Worm (Caenorhabditis elegans) whole organism, young adult: ENCODE results near the gene gmap-1.
A peak's percentile ranks its signal among the peaks of the same experiment; 100 is the strongest.

Experiments
- B0019.2 ChIP-seq: fragments of 200-800 bp; sonication (Bioruptor generic); conservative IDR thresholded peaks from 2 replicates; pipeline ENCODE4 v1.3.6; 2022; ENCODE audit warnings: missing genetic modification reagents, missing genetic modification characterization, missing compliant biosample characterization
- B0035.1 ChIP-seq: sonication (generic microtip); optimal IDR thresholded peaks from 2 replicates; lab custom pipeline; 2016; ENCODE audit warnings: missing genetic modification characterization, mild to moderate bottlenecking, missing compliant biosample characterization, missing genotype, missing genetic modification reagents
- F10E7.11 ChIP-seq: sonication (generic microtip); optimal IDR thresholded peaks from 2 replicates; lab custom pipeline; 2017; ENCODE audit warnings: mild to moderate bottlenecking, missing genetic modification characterization, moderate library complexity, missing compliant biosample characterization
- F33H1.4 ChIP-seq: fragments of 200-800 bp; sonication (Bioruptor generic); IDR thresholded peaks from 2 replicates; pipeline ENCODE4 v1.3.6; 2022; ENCODE audit warnings: missing genetic modification reagents, missing genetic modification characterization, missing compliant biosample characterization
- K12H6.12 ChIP-seq: fragments of 200-800 bp; sonication (Bioruptor generic); optimal IDR thresholded peaks from 2 replicates; lab custom pipeline; 2018; ENCODE audit warnings: mild to moderate bottlenecking, missing genetic modification characterization, missing compliant biosample characterization
- Y53F4B.3 ChIP-seq: fragments of 200-800 bp; sonication (Bioruptor generic); IDR thresholded peaks from 2 replicates; pipeline ENCODE4 v1.3.6; 2022; ENCODE audit warnings: missing genetic modification reagents, missing genetic modification characterization, missing compliant biosample characterization
- Y53G8AR.9 ChIP-seq: fragments of 200-800 bp; sonication (Bioruptor generic); conservative IDR thresholded peaks from 2 replicates; pipeline ENCODE4 v1.3.6; 2022; ENCODE audit warnings: missing genetic modification reagents, missing genetic modification characterization, missing compliant biosample characterization
- Y56A3A.18 ChIP-seq: fragments of 200-800 bp; sonication (Bioruptor generic); IDR thresholded peaks from 2 replicates; pipeline ENCODE4 v1.3.6; 2022; ENCODE audit warnings: missing genetic modification reagents, missing genetic modification characterization, missing compliant biosample characterization
- ama-1 ChIP-seq, 3 experiments: fragments of 150-350 bp in 1 of 3; sonication (generic microtip) in 2 of 3; optimal IDR thresholded peaks; 2 replicates each; lab custom pipeline; 2014 to 2018; ENCODE audit warnings: missing biosample characterization in 2 of 3, missing genetic modification characterization in 2 of 3, missing genetic modification reagents in 2 of 3
- aptf-3 ChIP-seq: fragments of 200-800 bp; sonication (Bioruptor generic); IDR thresholded peaks from 2 replicates; pipeline ENCODE4 v1.3.6; 2022; ENCODE audit warnings: missing genetic modification characterization, missing compliant biosample characterization
- athp-1 ChIP-seq: sonication (generic microtip); optimal IDR thresholded peaks from 2 replicates; lab custom pipeline; 2017; ENCODE audit warnings: mild to moderate bottlenecking, missing genetic modification characterization, missing compliant biosample characterization
- attf-3 ChIP-seq: fragments of 200-800 bp; sonication (Bioruptor generic); conservative IDR thresholded peaks from 2 replicates; pipeline ENCODE4 v1.3.6; 2022; ENCODE audit warnings: missing genetic modification reagents, missing genetic modification characterization, missing compliant biosample characterization
- bed-2 ChIP-seq: fragments of 200-800 bp; sonication (Bioruptor generic); IDR thresholded peaks from 2 replicates; pipeline ENCODE4 v1.3.6; 2022; ENCODE audit warnings: missing genetic modification reagents, missing genetic modification characterization, missing compliant biosample characterization
- cebp-2 ChIP-seq: fragments of 200-800 bp; sonication (Bioruptor generic); IDR thresholded peaks from 2 replicates; pipeline ENCODE4 v1.3.6; 2022; ENCODE audit warnings: missing genetic modification characterization, missing compliant biosample characterization
- ceh-100 ChIP-seq: fragments of 200-800 bp; sonication (Bioruptor generic); IDR thresholded peaks from 2 replicates; pipeline ENCODE4 v1.3.6; 2022; ENCODE audit warnings: missing genetic modification reagents, missing genetic modification characterization, missing compliant biosample characterization
- ceh-27 ChIP-seq: fragments of 200-800 bp; sonication (Bioruptor generic); optimal IDR thresholded peaks from 2 replicates; lab custom pipeline; 2018; ENCODE audit warnings: mild to moderate bottlenecking, missing genetic modification characterization, moderate library complexity, missing compliant biosample characterization
- die-1 ChIP-seq: sonication (generic microtip); optimal IDR thresholded peaks from 2 replicates; lab custom pipeline; 2016; ENCODE audit warnings: missing genotype, mild to moderate bottlenecking, missing genetic modification characterization, missing compliant biosample characterization
- gei-17 ChIP-seq: fragments of 200-800 bp; sonication (Bioruptor generic); optimal IDR thresholded peaks from 2 replicates; lab custom pipeline; 2018; ENCODE audit warnings: mild to moderate bottlenecking, missing genetic modification characterization, missing compliant biosample characterization
- hlh-12 ChIP-seq: sonication (generic microtip); optimal IDR thresholded peaks from 2 replicates; lab custom pipeline; 2016; ENCODE audit warnings: missing genetic modification characterization, missing compliant biosample characterization
- hlh-26 ChIP-seq: fragments of 200-800 bp; sonication (Bioruptor generic); conservative IDR thresholded peaks from 2 replicates; pipeline ENCODE4 v1.3.6; 2022; ENCODE audit warnings: missing genetic modification reagents, missing genetic modification characterization, missing compliant biosample characterization
- hmg-1.2 ChIP-seq: fragments of 200-800 bp; sonication (Bioruptor generic); IDR thresholded peaks from 2 replicates; pipeline ENCODE4 v1.3.6; 2022; ENCODE audit warnings: missing genetic modification reagents, missing genetic modification characterization, missing compliant biosample characterization
- hsf-1 ChIP-seq: fragments of 200-800 bp; sonication (Bioruptor generic); IDR thresholded peaks from 2 replicates; pipeline ENCODE4 v1.3.6; 2022; ENCODE audit warnings: missing genetic modification reagents, missing genetic modification characterization, missing compliant biosample characterization
- lag-1 ChIP-seq: fragments of 200-800 bp; sonication (Bioruptor generic); IDR thresholded peaks from 2 replicates; pipeline ENCODE4 v1.3.6; 2022; ENCODE audit warnings: missing genetic modification reagents, missing genetic modification characterization, missing compliant biosample characterization
- let-607 ChIP-seq, 2 experiments: fragments of 200-800 bp in 1 of 2; sonication (Bioruptor generic) in 1 of 2; sonication (generic microtip) in 1 of 2; optimal IDR thresholded peaks; 2 replicates each; lab custom pipeline; 2016 to 2018; ENCODE audit warnings: mild to moderate bottlenecking in 2 of 2, missing compliant biosample characterization in 2 of 2, missing genetic modification characterization in 2 of 2, moderate library complexity in 2 of 2, missing genotype in 1 of 2
- lin-35 ChIP-seq, 3 experiments: fragments of 150-350 bp in 2 of 3; sonication (generic microtip) in 1 of 3; optimal IDR thresholded peaks; 2 replicates each; lab custom pipeline; 2014 to 2018; ENCODE audit warnings: missing biosample characterization in 3 of 3, missing genetic modification characterization in 3 of 3, missing genetic modification reagents in 3 of 3
- lir-1 ChIP-seq: fragments of 200-800 bp; sonication (Bioruptor generic); conservative IDR thresholded peaks from 2 replicates; pipeline ENCODE4 v1.3.6; 2022; ENCODE audit warnings: missing genetic modification reagents, missing genetic modification characterization, missing compliant biosample characterization
- lsy-27 ChIP-seq: sonication (generic microtip); optimal IDR thresholded peaks from 2 replicates; lab custom pipeline; 2017; ENCODE audit warnings: missing genetic modification characterization, mild to moderate bottlenecking, missing compliant biosample characterization, antibody characterized with exemption, missing genotype, borderline replicate concordance; ENCODE audit not compliant: insufficient read depth
- madf-6 ChIP-seq: fragments of 200-800 bp; sonication (Bioruptor generic); IDR thresholded peaks from 2 replicates; pipeline ENCODE4 v1.3.6; 2022; ENCODE audit warnings: missing genetic modification reagents, missing genetic modification characterization, missing compliant biosample characterization
- madf-8 ChIP-seq: fragments of 200-800 bp; sonication (Bioruptor generic); conservative IDR thresholded peaks from 2 replicates; pipeline ENCODE4 v1.3.6; 2022; ENCODE audit warnings: missing genetic modification reagents, missing genetic modification characterization, missing compliant biosample characterization
- mxl-1 ChIP-seq: sonication (generic microtip); optimal IDR thresholded peaks from 2 replicates; lab custom pipeline; 2016; ENCODE audit warnings: missing genetic modification characterization, missing compliant biosample characterization
- nfyb-1 ChIP-seq: fragments of 200-800 bp; sonication (Bioruptor generic); IDR thresholded peaks from 2 replicates; pipeline ENCODE4 v1.3.6; 2022; ENCODE audit warnings: missing genetic modification reagents, missing genetic modification characterization, missing compliant biosample characterization
- nhr-179 ChIP-seq: sonication (generic microtip); optimal IDR thresholded peaks from 2 replicates; lab custom pipeline; 2016; ENCODE audit warnings: mild to moderate bottlenecking, missing genetic modification characterization, missing compliant biosample characterization
- nhr-90 ChIP-seq: sonication (generic microtip); optimal IDR thresholded peaks from 2 replicates; lab custom pipeline; 2016; ENCODE audit warnings: missing genotype, mild to moderate bottlenecking, missing genetic modification characterization, missing compliant biosample characterization
- pha-4 ChIP-seq: fragments of 150-350 bp; sonication (generic microtip); optimal IDR thresholded peaks from 2 replicates; lab custom pipeline; 2014; ENCODE audit warnings: missing biosample characterization, missing genetic modification reagents, missing genetic modification characterization
- rcor-1 ChIP-seq: fragments of 200-800 bp; sonication (Bioruptor generic); IDR thresholded peaks from 2 replicates; pipeline ENCODE4 v1.3.6; 2022; ENCODE audit warnings: missing genetic modification reagents, missing genetic modification characterization, missing compliant biosample characterization
- sea-2 ChIP-seq: fragments of 200-800 bp; sonication (Bioruptor generic); IDR thresholded peaks from 2 replicates; pipeline ENCODE4 v1.3.6; 2022; ENCODE audit warnings: missing genetic modification characterization, missing compliant biosample characterization
- snpc-1.3 ChIP-seq: sonication (generic microtip); optimal IDR thresholded peaks from 2 replicates; lab custom pipeline; 2017; ENCODE audit warnings: missing genetic modification characterization, mild to moderate bottlenecking, missing compliant biosample characterization, antibody characterized with exemption, moderate library complexity, missing genotype, missing genetic modification reagents; ENCODE audit not compliant: insufficient read depth
- somi-1 ChIP-seq: fragments of 200-800 bp; sonication (Bioruptor generic); optimal IDR thresholded peaks from 2 replicates; lab custom pipeline; 2018; ENCODE audit warnings: mild to moderate bottlenecking, missing genetic modification characterization, missing compliant biosample characterization
- sptf-2 ChIP-seq: fragments of 200-800 bp; sonication (Bioruptor generic); optimal IDR thresholded peaks from 2 replicates; lab custom pipeline; 2018; ENCODE audit warnings: mild to moderate bottlenecking, missing genetic modification characterization, missing compliant biosample characterization
- unc-130 ChIP-seq: sonication (generic microtip); optimal IDR thresholded peaks from 2 replicates; lab custom pipeline; 2016; ENCODE audit warnings: missing genetic modification reagents, missing genetic modification characterization, missing compliant biosample characterization
- unc-62 ChIP-seq: fragments of 150-350 bp; optimal IDR thresholded peaks from 2 replicates; lab custom pipeline; 2014; ENCODE audit warnings: missing biosample characterization, missing genetic modification reagents, missing genetic modification characterization
- xnd-1 ChIP-seq: sonication (generic microtip); optimal IDR thresholded peaks from 2 replicates; lab custom pipeline; 2016; ENCODE audit warnings: missing genotype, missing genetic modification reagents, missing genetic modification characterization, missing compliant biosample characterization
- zfh-2 ChIP-seq: fragments of 200-800 bp; sonication (Bioruptor generic); conservative IDR thresholded peaks from 2 replicates; pipeline ENCODE4 v1.3.6; 2022; ENCODE audit warnings: missing genetic modification reagents, missing genetic modification characterization, missing compliant biosample characterization
- zim-3 ChIP-seq: sonication (generic microtip); optimal IDR thresholded peaks from 2 replicates; lab custom pipeline; 2017; ENCODE audit warnings: mild to moderate bottlenecking, missing genetic modification characterization, moderate library complexity, missing compliant biosample characterization
- ztf-18 ChIP-seq: sonication (generic microtip); optimal IDR thresholded peaks from 2 replicates; lab custom pipeline; 2016; ENCODE audit warnings: missing genotype, mild to moderate bottlenecking, missing genetic modification characterization, missing compliant biosample characterization
- ztf-25 ChIP-seq: fragments of 200-800 bp; sonication (Bioruptor generic); IDR thresholded peaks from 2 replicates; pipeline ENCODE4 v1.3.6; 2022; ENCODE audit warnings: missing genetic modification reagents, missing genetic modification characterization, missing compliant biosample characterization
- ztf-3 ChIP-seq: fragments of 200-800 bp; sonication (Bioruptor generic); optimal IDR thresholded peaks from 2 replicates; lab custom pipeline; 2018; ENCODE audit warnings: mild to moderate bottlenecking, missing genetic modification characterization, missing compliant biosample characterization

gmap-1 gene

ce11 chrX:12943166-12943565, 8.4 kb upstream of the gmap-1 start, which contains the start of gene gmap-2:
Gene gmap-2 (minus strand): TSS chrX:12943266.
- no peak for TF ChIP-seq mxl-1
- no peak for TF ChIP-seq xnd-1 (tag; lab: Kevin White, UChicago)
- TF ChIP-seq ztf-3 (GFP tag; lab: Kevin White, UChicago) = no peak
- no peak for TF ChIP-seq bed-2 (GFP tag; lab: Robert Waterston, UW)
- no peak for TF ChIP-seq nhr-179
- no peak for TF ChIP-seq zim-3 (tag; lab: Kevin White, UChicago)
- no peak for TF ChIP-seq madf-6 (GFP tag; lab: Robert Waterston, UW)
- no peak for TF ChIP-seq gei-17
- no peak for TF ChIP-seq lsy-27 (tag; lab: Kevin White, UChicago)
- no peak for TF ChIP-seq Y53G8AR.9 (GFP tag; lab: Robert Waterston, UW)
- TF ChIP-seq sptf-2 (GFP tag; lab: Kevin White, UChicago) = no peak
- TF ChIP-seq aptf-3 (GFP tag; lab: Robert Waterston, UW) = no peak
- no peak for TF ChIP-seq Y56A3A.18 (GFP tag; lab: Robert Waterston, UW)
- no peak for TF ChIP-seq nhr-90 (tag; lab: Kevin White, UChicago)
- TF ChIP-seq lin-35 (GFP tag; optimal IDR thresholded peaks at IDR 0.05; lab: Kevin White, UChicago) = no peak
- no peak for TF ChIP-seq cebp-2 (GFP tag; lab: Robert Waterston, UW)
- no peak for TF ChIP-seq K12H6.12 (tag; lab: Kevin White, UChicago)
- TF ChIP-seq hlh-26 = no peak
- TF ChIP-seq somi-1 (GFP tag; lab: Kevin White, UChicago) = no peak
- no peak for TF ChIP-seq B0019.2

ce11 chrX:12942296-12942695, 7.5 kb upstream of the gmap-1 start:
- TF ChIP-seq nfyb-1 (GFP tag; lab: Robert Waterston, UW) (no peak), rcor-1 (GFP tag; lab: Robert Waterston, UW) (no peak), unc-130 (no peak), lag-1 (GFP tag; lab: Robert Waterston, UW) (no peak), Y56A3A.18 (GFP tag; lab: Robert Waterston, UW) (no peak), ztf-18 (tag; lab: Kevin White, UChicago) (no peak), hsf-1 (GFP tag; lab: Robert Waterston, UW) (no peak), ama-1 (optimal IDR thresholded peaks at IDR 0.05; lab: Kevin White, UChicago) (no peak), ama-1 (GFP tag; optimal IDR thresholded peaks at IDR 0.05; lab: Kevin White, UChicago) (no peak), ceh-100 (GFP tag; lab: Robert Waterston, UW) (no peak), madf-8 (GFP tag; lab: Robert Waterston, UW) (no peak), athp-1 (tag; lab: Kevin White, UChicago) (no peak), F33H1.4 (no peak), mxl-1 (no peak), attf-3 (GFP tag; lab: Robert Waterston, UW) (no peak), lsy-27 (tag; lab: Kevin White, UChicago) (no peak), lir-1 (no peak), let-607 (tag; optimal IDR thresholded peaks at IDR 0.05; lab: Kevin White, UChicago) (no peak), F10E7.11 (no peak), die-1 (tag; lab: Kevin White, UChicago) (peak; percentile 68), snpc-1.3 (tag; lab: Kevin White, UChicago) (peak; percentile 66), hmg-1.2 (GFP tag; lab: Robert Waterston, UW) (no peak; the same call in 1 of the 2 replicates), gei-17 (no peak), ztf-25 (GFP tag; lab: Robert Waterston, UW) (peak; percentile 73; the same call in 1 of the 2 replicates), ceh-27 (GFP tag; lab: Kevin White, UChicago) (no peak), unc-62 (GFP tag; lab: Kevin White, UChicago) (no peak), zfh-2 (GFP tag; lab: Robert Waterston, UW) (no peak), B0035.1 (tag; lab: Kevin White, UChicago) (no peak), Y53F4B.3 (GFP tag; lab: Robert Waterston, UW) (no peak), hlh-12 (tag; lab: Kevin White, UChicago) (no peak), sea-2 (GFP tag; lab: Robert Waterston, UW) (no peak), nhr-90 (tag; lab: Kevin White, UChicago) (no peak), pha-4 (no peak), B0019.2 (no peak)
